Fruit fly (Drosophila melanogaster): ENCODE measurements around the gene CG12541.
A peak's percentile ranks its signal among the peaks of the same experiment; 100 is the strongest.

The CG12541 gene

DNA sequence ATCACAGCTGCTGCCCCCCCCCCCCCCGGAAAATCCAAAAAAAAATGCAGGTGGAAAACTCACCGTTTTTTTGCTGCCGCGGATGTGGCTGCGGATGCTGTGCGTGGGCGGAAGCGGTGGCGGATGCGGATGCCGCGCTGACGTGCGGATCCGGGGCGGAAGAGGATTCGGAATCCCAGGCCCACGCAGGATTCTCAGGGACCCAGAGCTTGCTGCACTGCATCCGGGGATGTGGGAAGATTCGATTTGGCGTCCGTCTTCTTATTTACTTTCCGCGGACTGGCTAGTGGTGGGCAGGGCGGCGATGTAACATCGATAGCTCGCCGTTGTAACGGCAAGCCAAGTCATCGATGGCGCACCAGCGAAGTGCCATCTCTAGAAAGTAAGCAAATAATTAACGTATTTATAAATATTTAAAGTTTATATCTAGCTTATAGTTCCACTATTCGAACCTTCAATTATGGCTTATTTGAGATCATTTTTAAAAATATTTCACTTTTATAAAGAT lies 36.2 kb upstream of the CG12541 start, which contains the start of gene CG4615 (continued):
- TF ChIP-seq lilli (GFP tag; optimal IDR thresholded peaks at IDR 0.05): peak; percentile 50
- no peak for TF ChIP-seq Hand (GFP tag; optimal IDR thresholded peaks at IDR 0.05)
- no peak for TF ChIP-seq h (optimal IDR thresholded peaks at IDR 0.05)
- no peak for TF ChIP-seq CG15601 (tag; optimal IDR thresholded peaks at IDR 0.05)

DNA sequence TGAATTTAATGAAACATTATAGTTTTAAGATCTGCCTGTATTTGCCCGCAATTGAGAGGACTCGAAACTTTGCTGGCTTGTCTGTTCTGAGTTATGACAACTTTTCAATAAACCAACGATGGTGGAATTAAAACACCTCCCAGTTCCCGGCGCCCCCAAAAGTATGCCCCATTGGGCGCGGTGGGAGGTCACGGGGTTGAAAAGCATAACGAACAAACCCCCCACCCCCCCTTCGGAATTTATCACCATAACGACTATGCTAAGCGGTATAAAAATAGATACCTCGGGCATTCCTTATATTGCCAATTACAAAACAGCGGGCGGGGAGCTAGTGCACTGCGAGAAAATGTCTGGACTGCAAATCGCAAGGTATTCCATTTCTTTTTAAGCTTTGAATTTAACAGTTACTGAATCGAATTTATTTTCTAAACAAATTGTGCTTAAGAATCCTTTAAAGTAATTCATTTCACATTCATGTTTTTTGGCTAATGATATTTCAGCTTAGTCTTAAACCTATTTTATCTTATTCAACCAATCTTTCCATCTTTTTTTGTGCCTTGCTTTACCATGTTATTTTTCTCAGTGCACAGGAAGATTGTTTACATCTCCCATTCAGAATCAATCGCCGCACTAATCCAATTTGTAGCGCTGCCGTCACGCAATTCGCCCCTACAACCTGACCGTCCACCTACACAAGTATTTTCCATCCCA lies 35.6 kb upstream of the CG12541 start:
- TF ChIP-seq CG11560 (tag; IDR thresholded peaks at IDR 0.05) (peak; percentile 44; the same call in 1 of the 3 replicates), gce (GFP tag; IDR thresholded peaks at IDR 0.05) (0 out of 3 replicates have a peak, but pooled peaks have one; percentile 40), corto (GFP tag; optimal IDR thresholded peaks at IDR 0.05) (no peak), CG9727 (GFP tag; optimal IDR thresholded peaks at IDR 0.05) (peak; percentile 83), CG1647 (GFP tag; optimal IDR thresholded peaks at IDR 0.05) (no peak), CG17385 (GFP tag; optimal IDR thresholded peaks at IDR 0.05) (peak; percentile 78), z (GFP tag; IDR thresholded peaks at IDR 0.05) (no peak), CG1233 (GFP tag; optimal IDR thresholded peaks at IDR 0.05) (peak; percentile 64), CG13123 (GFP tag; optimal IDR thresholded peaks at IDR 0.05) (peak; percentile 45), CG6683 (GFP tag; optimal IDR thresholded peaks at IDR 0.05) (peak; percentile 30), CG11696 (GFP tag; IDR thresholded peaks at IDR 0.05) (peak; percentile 43; the same call in 1 of the 2 replicates), Tbp (GFP tag; optimal IDR thresholded peaks at IDR 0.05) (no peak), CG8765 (GFP tag; IDR thresholded peaks at IDR 0.05) (peak; percentile 22; the same call in 1 of the 2 replicates), nmo (GFP tag; optimal IDR thresholded peaks at IDR 0.05) (peak; percentile 95), bsh (GFP tag; optimal IDR thresholded peaks at IDR 0.05) (peak; percentile 72 to 81), usp (GFP tag; optimal IDR thresholded peaks at IDR 0.05) (no peak), Hmr (GFP tag; optimal IDR thresholded peaks at IDR 0.05) (peak; percentile 91), Hr39 (optimal IDR thresholded peaks at IDR 0.05) (no peak), CG15479 (GFP tag; optimal IDR thresholded peaks at IDR 0.05) (no peak), Deaf1 (tag; optimal IDR thresholded peaks at IDR 0.05) (peak; percentile 54), bowl (GFP tag; IDR thresholded peaks at IDR 0.05) (0 out of 2 replicates have a peak, but pooled peaks have one; percentile 39), gem (tag; optimal IDR thresholded peaks at IDR 0.05) (peak; percentile 95), CG10321 (GFP tag; IDR thresholded peaks at IDR 0.05) (no peak), CG13775 (GFP tag; optimal IDR thresholded peaks at IDR 0.05) (no peak), run (tag; optimal IDR thresholded peaks at IDR 0.05) (peak; percentile 82), CHES-1-like (GFP tag; optimal IDR thresholded peaks at IDR 0.05) (peak; percentile 93), Ravus (GFP tag; IDR thresholded peaks at IDR 0.05) (no peak), hb (GFP tag; IDR thresholded peaks at IDR 0.05; ENCODE audit: partially characterized antibody) (no peak), Ets97D (GFP tag; optimal IDR thresholded peaks at IDR 0.05) (peak; percentile 15), ssp (GFP tag; IDR thresholded peaks at IDR 0.05) (peak; percentile 49), CG2129 (GFP tag; IDR thresholded peaks at IDR 0.05; ENCODE audit: partially characterized antibody) (no peak), sob (GFP tag; IDR thresholded peaks at IDR 0.05) (peak; percentile 72), stc (GFP tag; IDR thresholded peaks at IDR 0.05) (peak; percentile 74), pfk (GFP tag; optimal IDR thresholded peaks at IDR 0.05) (no peak), ken (GFP tag; IDR thresholded peaks at IDR 0.05) (peak; percentile 12; the same call in 1 of the 3 replicates), CG17912 (GFP tag; optimal IDR thresholded peaks at IDR 0.05) (no peak), CG33557 (GFP tag; optimal IDR thresholded peaks at IDR 0.05) (peak; percentile 84), pzg (GFP tag; optimal IDR thresholded peaks at IDR 0.05) (no peak), ap (GFP tag; IDR thresholded peaks at IDR 0.05) (peak; percentile 61), tgo (GFP tag; IDR thresholded peaks at IDR 0.05) (peak; percentile 82), CTCF (GFP tag; optimal IDR thresholded peaks at IDR 0.05) (no peak), CoRest (tag; optimal IDR thresholded peaks at IDR 0.05) (peak; percentile 94), HmgD (GFP tag; optimal IDR thresholded peaks at IDR 0.05) (no peak), MBD-R2 (GFP tag; IDR thresholded peaks at IDR 0.05) (no peak), ac (GFP tag; optimal IDR thresholded peaks at IDR 0.05) (peak; percentile 47)

Measured in whole organism, embryonic.